Fruit fly (Drosophila melanogaster) whole organism, embryonic: Measurements from ENCODE around the gene side-III.

ENCODE experiments used
- Adf1 ChIP-seq: fragments of 200-800 bp; sonication (Bioruptor generic); IDR thresholded peaks from 2 replicates; pipeline ENCODE4 v1.3.6; 2022; ENCODE audit warnings: missing biosample characterization, missing genetic modification characterization
- Blimp-1 ChIP-seq: fragments of 200-800 bp; sonication (Bioruptor generic); optimal IDR thresholded peaks from 3 replicates; lab custom pipeline; 2018; ENCODE audit warnings: missing biosample characterization, missing genetic modification characterization, mild to moderate bottlenecking, moderate library complexity, missing genetic modification reagents
- CG10147 ChIP-seq: fragments of 200-800 bp; sonication (Bioruptor generic); optimal IDR thresholded peaks from 2 replicates; lab custom pipeline; 2019; ENCODE audit warnings: missing biosample characterization, mild to moderate bottlenecking, missing genetic modification characterization, moderate library complexity
- CG10267 ChIP-seq: fragments of 200-800 bp; sonication (Bioruptor generic); optimal IDR thresholded peaks from 2 replicates; lab custom pipeline; 2018; ENCODE audit warnings: missing biosample characterization, mild to moderate bottlenecking, missing genetic modification characterization, moderate library complexity
- CG10543 ChIP-seq: fragments of 200-800 bp; sonication (Bioruptor generic); optimal IDR thresholded peaks from 3 replicates; lab custom pipeline; 2017; ENCODE audit warnings: missing biosample characterization, mild to moderate bottlenecking, missing genetic modification characterization, moderate library complexity
- CG10959 ChIP-seq: fragments of 200-800 bp; sonication (Bioruptor generic); IDR thresholded peaks from 2 replicates; pipeline ENCODE4 v1.3.6; 2022; ENCODE audit warnings: missing biosample characterization, missing genetic modification characterization
- CG10979 ChIP-seq: fragments of 200-800 bp; sonication (Bioruptor generic); optimal IDR thresholded peaks from 2 replicates; lab custom pipeline; 2018; ENCODE audit warnings: missing biosample characterization, mild to moderate bottlenecking, missing genetic modification characterization, moderate library complexity
- CG11093 ChIP-seq: fragments of 200-800 bp; sonication (Bioruptor generic); IDR thresholded peaks from 3 replicates; pipeline ENCODE4 v1.3.6; 2022; ENCODE audit warnings: missing biosample characterization, missing genetic modification characterization
- CG11456 ChIP-seq: fragments of 200-800 bp; sonication (Bioruptor generic); IDR thresholded peaks from 3 replicates; pipeline ENCODE4 v1.3.6; 2022; ENCODE audit warnings: missing biosample characterization, missing genetic modification characterization
- CG13624 ChIP-seq: fragments of 200-800 bp; sonication (Bioruptor generic); optimal IDR thresholded peaks from 2 replicates; lab custom pipeline; 2016; ENCODE audit warnings: missing biosample characterization, missing genetic modification characterization
- CG14860 ChIP-seq: fragments of 200-800 bp; sonication (Bioruptor generic); IDR thresholded peaks from 3 replicates; pipeline ENCODE4 v1.3.6; 2022; ENCODE audit warnings: missing biosample characterization, missing genetic modification characterization; ENCODE audit not compliant: partially characterized antibody
- CG16779 ChIP-seq: fragments of 200-800 bp; sonication (Bioruptor generic); IDR thresholded peaks from 2 replicates; pipeline ENCODE4 v1.3.6; 2022; ENCODE audit warnings: missing biosample characterization, missing genetic modification characterization
- CG17385 ChIP-seq: fragments of 200-800 bp; sonication (Bioruptor generic); optimal IDR thresholded peaks from 3 replicates; lab custom pipeline; 2018; ENCODE audit warnings: missing biosample characterization, mild to moderate bottlenecking, missing genetic modification characterization
- CG1792 ChIP-seq: fragments of 200-800 bp; sonication (Bioruptor generic); optimal IDR thresholded peaks from 2 replicates; lab custom pipeline; 2016; ENCODE audit warnings: missing biosample characterization, missing genetic modification characterization
- CG1832 ChIP-seq: fragments of 200-800 bp; sonication (Bioruptor generic); optimal IDR thresholded peaks from 2 replicates; lab custom pipeline; 2017; ENCODE audit warnings: missing biosample characterization, mild to moderate bottlenecking, missing genetic modification characterization, inconsistent platforms
- CG18599 ChIP-seq: fragments of 200-800 bp; sonication (Bioruptor generic); optimal IDR thresholded peaks from 3 replicates; lab custom pipeline; 2017; ENCODE audit warnings: missing biosample characterization, missing genetic modification characterization, mild to moderate bottlenecking, moderate library complexity, missing genetic modification reagents
- CG2202 ChIP-seq: fragments of 200-800 bp; sonication (Bioruptor generic); optimal IDR thresholded peaks from 2 replicates; lab custom pipeline; 2018; ENCODE audit warnings: missing biosample characterization, mild to moderate bottlenecking, missing genetic modification characterization
- CG34376 ChIP-seq: fragments of 200-800 bp; sonication (Bioruptor generic); optimal IDR thresholded peaks from 2 replicates; lab custom pipeline; 2018; ENCODE audit warnings: missing biosample characterization, mild to moderate bottlenecking, missing genetic modification characterization
- CG4854 ChIP-seq: fragments of 200-800 bp; sonication (Bioruptor generic); optimal IDR thresholded peaks from 2 replicates; lab custom pipeline; 2016; ENCODE audit warnings: missing biosample characterization, missing genetic modification characterization, inconsistent platforms
- CG5245 ChIP-seq: fragments of 200-800 bp; sonication (Bioruptor generic); optimal IDR thresholded peaks from 3 replicates; lab custom pipeline; 2016; ENCODE audit warnings: missing biosample characterization, missing genetic modification characterization
- CG7271 ChIP-seq: fragments of 200-800 bp; sonication (Bioruptor generic); optimal IDR thresholded peaks from 2 replicates; lab custom pipeline; 2018; ENCODE audit warnings: missing biosample characterization, mild to moderate bottlenecking, missing genetic modification characterization, moderate library complexity
- CG7987 ChIP-seq: fragments of 200-800 bp; sonication (Bioruptor generic); optimal IDR thresholded peaks from 2 replicates; lab custom pipeline; 2018; ENCODE audit warnings: missing biosample characterization, mild to moderate bottlenecking, missing genetic modification characterization, moderate library complexity
- Eip74EF ChIP-seq, 2 experiments: fragments of 200-800 bp in 1 of 2; fragments of >200 bp in 1 of 2; sonication (Bioruptor generic) in 1 of 2; optimal IDR thresholded peaks; 2 replicates each; lab custom pipeline; 2017 to 2019; ENCODE audit warnings: missing biosample characterization in 2 of 2, missing genetic modification characterization in 2 of 2, mild to moderate bottlenecking in 1 of 2, moderate library complexity in 1 of 2
- Hey ChIP-seq: fragments of 200-800 bp; sonication (Bioruptor generic); optimal IDR thresholded peaks from 3 replicates; lab custom pipeline; 2018; ENCODE audit warnings: missing biosample characterization, mild to moderate bottlenecking, missing genetic modification characterization
- Lhr ChIP-seq: fragments of 200-800 bp; sonication (Bioruptor generic); optimal IDR thresholded peaks from 3 replicates; lab custom pipeline; 2017; ENCODE audit warnings: mild to moderate bottlenecking, missing biosample characterization, missing genetic modification reagents, missing genetic modification characterization
- Mad ChIP-seq: fragments of 200-800 bp; sonication (Bioruptor generic); optimal IDR thresholded peaks from 2 replicates; lab custom pipeline; 2016; ENCODE audit warnings: missing biosample characterization, missing genetic modification characterization
- NFAT ChIP-seq: fragments of 200-800 bp; sonication (Bioruptor generic); IDR thresholded peaks from 2 replicates; pipeline ENCODE4 v1.3.6; 2022; ENCODE audit warnings: missing biosample characterization, missing genetic modification characterization
- Rx ChIP-seq: fragments of 200-800 bp; sonication (Bioruptor generic); IDR thresholded peaks from 2 replicates; pipeline ENCODE4 v1.3.6; 2022; ENCODE audit warnings: missing biosample characterization, missing genetic modification characterization
- Vsx1 ChIP-seq: fragments of 200-800 bp; sonication (Bioruptor generic); optimal IDR thresholded peaks from 2 replicates; lab custom pipeline; 2017; ENCODE audit warnings: missing biosample characterization, mild to moderate bottlenecking, missing genetic modification characterization, missing genetic modification reagents
- ara ChIP-seq: fragments of 200-800 bp; sonication (Bioruptor generic); IDR thresholded peaks from 2 replicates; pipeline ENCODE4 v1.3.6; 2022; ENCODE audit warnings: missing biosample characterization, missing genetic modification characterization
- br ChIP-seq: fragments of >200 bp; optimal IDR thresholded peaks from 2 replicates; lab custom pipeline; 2017
- cwo ChIP-seq: fragments of 200-800 bp; sonication (Bioruptor generic); optimal IDR thresholded peaks from 3 replicates; lab custom pipeline; 2017; ENCODE audit warnings: missing biosample characterization, missing genetic modification characterization, mild to moderate bottlenecking, moderate library complexity, missing genetic modification reagents
- exex ChIP-seq: fragments of 200-800 bp; sonication (Bioruptor generic); optimal IDR thresholded peaks from 4 replicates; lab custom pipeline; 2018; ENCODE audit warnings: missing biosample characterization, mild to moderate bottlenecking, missing genetic modification characterization, moderate library complexity
- ftz-f1 ChIP-seq: fragments of 200-800 bp; sonication (Bioruptor generic); optimal IDR thresholded peaks from 2 replicates; lab custom pipeline; 2016; ENCODE audit warnings: missing biosample characterization, missing genetic modification characterization
- fu2 ChIP-seq: fragments of 200-800 bp; sonication (Bioruptor generic); optimal IDR thresholded peaks from 2 replicates; lab custom pipeline; 2016; ENCODE audit warnings: missing biosample characterization, missing genetic modification characterization
- gcm2 ChIP-seq: fragments of 200-800 bp; sonication (Bioruptor generic); optimal IDR thresholded peaks from 2 replicates; lab custom pipeline; 2016; ENCODE audit warnings: missing biosample characterization, missing genetic modification characterization
- grn ChIP-seq: fragments of 200-800 bp; sonication (Bioruptor generic); optimal IDR thresholded peaks from 3 replicates; lab custom pipeline; 2017; ENCODE audit warnings: missing biosample characterization, missing genetic modification characterization
- insv ChIP-seq, 2 experiments: fragments of 200-800 bp; sonication (Bioruptor generic); optimal IDR thresholded peaks; 3 replicates each; lab custom pipeline; 2016 to 2018; ENCODE audit warnings: missing biosample characterization in 2 of 2, missing genetic modification characterization in 2 of 2
- odd ChIP-seq: fragments of 200-800 bp; sonication (Bioruptor generic); optimal IDR thresholded peaks from 2 replicates; lab custom pipeline; 2017; ENCODE audit warnings: missing biosample characterization, mild to moderate bottlenecking, missing genetic modification characterization
- otp ChIP-seq: fragments of 200-800 bp; sonication (Bioruptor generic); IDR thresholded peaks from 3 replicates; pipeline ENCODE4, ENCODE4 v1.3.6; 2022; ENCODE audit warnings: missing biosample characterization, missing genetic modification characterization
- pfk ChIP-seq: fragments of 200-800 bp; sonication (Bioruptor generic); optimal IDR thresholded peaks from 2 replicates; lab custom pipeline; 2018; ENCODE audit warnings: missing biosample characterization, mild to moderate bottlenecking, missing genetic modification characterization, moderate library complexity
- pum ChIP-seq: fragments of 200-800 bp; sonication (Bioruptor generic); optimal IDR thresholded peaks from 2 replicates; lab custom pipeline; 2016; ENCODE audit warnings: missing biosample characterization, missing genetic modification characterization
- sug ChIP-seq: fragments of 200-800 bp; optimal IDR thresholded peaks from 2 replicates; lab custom pipeline; 2019; ENCODE audit warnings: missing biosample characterization, mild to moderate bottlenecking, missing genetic modification characterization, moderate library complexity
- vnd ChIP-seq: fragments of 200-800 bp; sonication (Bioruptor generic); IDR thresholded peaks from 3 replicates; pipeline ENCODE4 v1.3.6; 2022; ENCODE audit warnings: missing biosample characterization, missing genetic modification characterization; ENCODE audit not compliant: partially characterized antibody
- zen2 ChIP-seq: fragments of 200-800 bp; sonication (Bioruptor generic); IDR thresholded peaks from 3 replicates; pipeline ENCODE4 v1.3.6; 2022; ENCODE audit warnings: missing biosample characterization, missing genetic modification characterization; ENCODE audit not compliant: partially characterized antibody

side-III gene

DNA sequence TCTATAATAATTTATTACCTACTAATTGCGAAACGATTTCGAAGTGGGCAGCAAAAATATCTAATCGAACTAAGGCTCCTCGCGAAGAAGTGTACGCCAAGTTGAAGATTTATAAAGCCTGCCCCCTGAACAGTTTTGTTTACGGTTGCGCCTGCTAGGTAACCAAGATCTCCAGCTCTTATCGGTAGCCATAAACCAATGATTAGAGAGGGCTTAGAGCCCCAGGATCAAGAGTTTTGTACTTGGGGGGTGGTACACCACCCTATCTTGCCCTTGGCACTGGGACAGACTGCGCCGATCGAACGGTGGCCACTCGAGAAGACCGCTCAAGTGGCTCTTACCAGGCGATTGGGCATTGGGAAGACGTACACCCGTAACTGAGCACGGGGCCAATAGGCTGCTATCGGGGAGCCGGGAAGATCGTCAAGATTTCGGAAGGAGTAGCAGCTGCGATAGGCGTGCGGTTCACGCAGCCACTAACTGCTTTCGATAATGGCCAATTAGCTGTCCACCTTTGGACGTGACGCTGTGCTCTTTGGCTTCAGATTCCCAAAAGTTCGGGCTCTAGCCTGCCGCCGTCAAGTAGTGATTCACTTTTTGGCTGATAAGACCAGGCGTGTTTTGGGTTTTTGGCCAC is 126.9 kb downstream of the side-III start:
- TF ChIP-seq Hey (tag; lab: Kevin White, UChicago), result peak; percentile 85
- TF ChIP-seq NFAT (GFP tag; lab: Robert Waterston, UW), result 0 out of 2 replicates have a peak, but pooled peaks have one; percentile 10
- TF ChIP-seq Mad (GFP tag; lab: Kevin White, UChicago), result no peak
- TF ChIP-seq CG7987, result peak; percentile 49
- TF ChIP-seq zen2 (GFP tag; lab: Robert Waterston, UW), result no peak
- peak; percentile 23 for TF ChIP-seq ftz-f1 (GFP tag; lab: Kevin White, UChicago)
- TF ChIP-seq cwo (GFP tag; lab: Kevin White, UChicago), result peak; percentile 70
- TF ChIP-seq Adf1 (GFP tag; lab: Robert Waterston, UW), result peak; percentile 6; the same call in 1 of the 2 replicates
- no peak for TF ChIP-seq Lhr
- peak; percentile 75 for TF ChIP-seq grn (GFP tag; lab: Kevin White, UChicago)
- peak; percentile 21 for TF ChIP-seq CG10543 (GFP tag; lab: Kevin White, UChicago)
- peak; percentile 58 for TF ChIP-seq vnd
- TF ChIP-seq sug (tag; lab: Kevin White, UChicago), result peak; percentile 96
- TF ChIP-seq CG2202 (tag; lab: Kevin White, UChicago), result no peak
- peak; percentile 53 for TF ChIP-seq CG18599
- TF ChIP-seq Vsx1 (GFP tag; lab: Kevin White, UChicago), result peak; percentile 24
- TF ChIP-seq Blimp-1 (GFP tag; lab: Kevin White, UChicago), result no peak
- TF ChIP-seq exex (tag; lab: Kevin White, UChicago), result peak; percentile 87
- TF ChIP-seq CG1832 (GFP tag; lab: Kevin White, UChicago), result no peak
- peak; percentile 86 for TF ChIP-seq CG34376 (GFP tag; lab: Kevin White, UChicago)

DNA sequence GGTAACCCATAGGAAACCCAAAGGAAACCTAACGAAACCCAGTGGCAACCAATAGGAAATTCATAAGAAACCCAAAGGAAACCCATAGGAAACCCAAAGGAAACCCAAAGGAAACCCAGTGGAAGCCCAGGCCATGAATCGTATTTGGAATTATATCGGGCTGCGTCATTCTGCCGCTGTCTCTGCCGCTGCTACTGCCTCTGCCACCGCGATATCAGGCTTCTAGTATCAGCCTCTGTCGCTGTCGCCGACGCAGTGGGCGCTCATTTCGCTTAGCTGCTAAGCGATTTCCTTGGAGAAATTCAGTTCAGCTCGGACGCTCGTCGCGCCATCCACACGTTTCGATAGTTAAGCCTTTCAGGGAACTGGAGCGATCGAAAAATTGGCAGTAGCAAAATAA is 128.0 kb downstream of the side-III start, which contains the start of gene CG1208:
TSS of gene CG1208 (plus strand) at position 301 of the 400 bp plus-strand sequence.
- TF ChIP-seq sug (tag; lab: Kevin White, UChicago) (peak; percentile 2), Adf1 (GFP tag; lab: Robert Waterston, UW) (peak; percentile 86), NFAT (GFP tag; lab: Robert Waterston, UW) (0 out of 2 replicates have a peak, but pooled peaks have one; percentile 5), CG11093 (GFP tag; lab: Robert Waterston, UW) (no peak)
- TF ChIP-seq, all 482 proteins: peak for 3

dm6 chr3R:5829762-5830161 is 129.6 kb downstream of the side-III start, which contains the start of gene glob3:
Gene glob3 (plus strand): TSS chr3R:5830062.
- TF ChIP-seq CG10959 (GFP tag; lab: Robert Waterston, UW) (no peak), br (lab: Kevin White, UChicago) (no peak), pfk (no peak), CG16779 (GFP tag; lab: Robert Waterston, UW) (no peak), pum (GFP tag; lab: Kevin White, UChicago) (no peak), CG14860 (GFP tag; lab: Robert Waterston, UW) (no peak), Eip74EF (GFP tag; optimal IDR thresholded peaks at IDR 0.05; lab: Kevin White, UChicago) (no peak), CG4854 (no peak), CG10147 (GFP tag; lab: Kevin White, UChicago) (no peak), CG5245 (no peak), CG18599 (no peak), gcm2 (GFP tag; lab: Kevin White, UChicago) (no peak)
- TF ChIP-seq, all 482 proteins: peak for 0

- TF ChIP-seq otp (GFP tag; lab: Robert Waterston, UW), result no peak
- TF ChIP-seq fu2 (GFP tag; lab: Kevin White, UChicago), result no peak
- TF ChIP-seq CG1792 (GFP tag; lab: Kevin White, UChicago), result no peak
- peak in 1 of 2 experiments; percentile 44 for TF ChIP-seq insv (GFP tag; optimal IDR thresholded peaks at IDR 0.05; lab: Kevin White, UChicago)
- TF ChIP-seq CG13624 (GFP tag; lab: Kevin White, UChicago), result peak; percentile 25
- TF ChIP-seq CG10267 (tag; lab: Kevin White, UChicago), result peak; percentile 97
- TF ChIP-seq odd (GFP tag; lab: Kevin White, UChicago), result no peak
- TF ChIP-seq CG10979 (tag; lab: Kevin White, UChicago), result peak; percentile 64
- peak; percentile 70; the same call in 2 of the 3 replicates for TF ChIP-seq CG11456 (GFP tag; lab: Robert Waterston, UW)
- peak; percentile 50 for TF ChIP-seq CG7271 (tag; lab: Kevin White, UChicago)
- 0 out of 2 replicates have a peak, but pooled peaks have one; percentile 25 for TF ChIP-seq Rx (GFP tag; lab: Robert Waterston, UW)
- peak; percentile 44 for TF ChIP-seq CG17385 (GFP tag; lab: Kevin White, UChicago)
- no peak for TF ChIP-seq ara
Measured at dm6 chr3R:5824456-5824855, 134.9 kb downstream of the side-III start, which contains the start of the genes Sec20 and dgrn. Gene Sec20 (minus strand): TSS chr3R:5824532. Gene dgrn (plus strand): TSS chr3R:5824615.
